Worm (Caenorhabditis elegans): Measurements from ENCODE around the gene F36H5.14.

DNA sequence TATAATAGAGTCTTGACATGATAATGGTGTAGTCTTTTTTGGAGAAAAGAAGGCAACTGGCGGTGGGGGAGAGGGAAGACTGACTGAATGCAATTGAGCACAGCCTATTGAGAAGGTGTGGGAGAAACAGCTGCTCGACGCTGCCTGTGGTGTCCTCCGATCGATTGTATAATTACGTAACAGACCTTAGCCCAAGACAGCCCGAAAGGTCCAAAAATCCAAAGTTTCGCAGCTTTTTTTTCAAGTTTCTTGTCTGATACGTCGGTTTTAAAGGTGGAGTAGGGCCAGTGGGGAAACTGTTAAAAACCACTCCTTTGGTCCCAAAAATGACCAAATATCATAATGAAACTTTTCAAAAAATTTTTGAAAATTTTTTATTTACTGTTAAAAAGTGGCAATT is 12.8 kb downstream of the F36H5.14 start, which contains the start of the genes C08F1.6 and fbxb-13:
- TF ChIP-seq ceh-22 (tag; optimal IDR thresholded peaks at IDR 0.05): no peak
- no peak for TF ChIP-seq syd-9 (tag; optimal IDR thresholded peaks at IDR 0.05)
- TF ChIP-seq ama-1 (optimal IDR thresholded peaks at IDR 0.05): no peak
- TF ChIP-seq unc-86 (tag; optimal IDR thresholded peaks at IDR 0.05): no peak
- no peak for TF ChIP-seq pag-3 (tag; optimal IDR thresholded peaks at IDR 0.05; ENCODE audit: borderline replicate concordance)
- no peak for TF ChIP-seq F13H6.1 (tag; optimal IDR thresholded peaks at IDR 0.05)
- no peak for TF ChIP-seq dve-1 (tag; optimal IDR thresholded peaks at IDR 0.05)

Data from whole organism, late embryonic.